Worm (Caenorhabditis elegans): ENCODE data around the gene Y37D8A.3.

Y37D8A.3 gene

DNA sequence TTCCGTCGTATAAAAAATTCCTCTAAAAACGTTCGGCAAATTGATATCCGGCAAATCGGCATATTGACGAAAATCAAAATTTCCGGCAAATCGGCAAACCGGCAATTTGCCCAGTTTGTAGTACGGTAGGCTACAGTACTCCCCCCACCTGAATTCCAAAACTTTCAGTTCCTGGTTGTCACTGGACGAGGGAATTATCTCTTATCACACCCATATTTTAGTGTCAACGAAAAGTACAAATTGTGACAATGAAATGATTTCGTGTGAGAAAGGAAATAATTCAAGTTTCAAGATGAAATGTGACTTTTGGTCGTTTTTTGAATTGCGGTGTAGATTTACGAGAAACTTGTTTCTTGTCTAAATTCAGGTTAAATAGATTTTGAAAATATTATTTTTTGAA is 3.9 kb downstream of the Y37D8A.3 start:
- TF ChIP-seq hlh-17 (GFP tag; optimal IDR thresholded peaks at IDR 0.05; ENCODE audit: borderline replicate concordance) (no peak), egl-13 (tag; optimal IDR thresholded peaks at IDR 0.05) (no peak), nhr-19 (GFP tag; conservative IDR thresholded peaks at IDR 0.05) (0 out of 2 replicates have a peak, but pooled peaks have one; percentile 9), fkh-10 (GFP tag; optimal IDR thresholded peaks at IDR 0.05) (no peak), unc-86 (tag; optimal IDR thresholded peaks at IDR 0.05) (no peak), mep-1 (tag; optimal IDR thresholded peaks at IDR 0.05) (no peak), elt-2 (tag; optimal IDR thresholded peaks at IDR 0.05) (peak; percentile 37), irx-1 (tag; optimal IDR thresholded peaks at IDR 0.05) (no peak), elt-3 (tag; optimal IDR thresholded peaks at IDR 0.05) (peak in 1 of 6 experiments; percentile 21), unc-130 (tag; optimal IDR thresholded peaks at IDR 0.05) (no peak), nhr-20 (tag; optimal IDR thresholded peaks at IDR 0.05) (peak; percentile 8), mdl-1 (tag; optimal IDR thresholded peaks at IDR 0.05) (no peak)

DNA sequence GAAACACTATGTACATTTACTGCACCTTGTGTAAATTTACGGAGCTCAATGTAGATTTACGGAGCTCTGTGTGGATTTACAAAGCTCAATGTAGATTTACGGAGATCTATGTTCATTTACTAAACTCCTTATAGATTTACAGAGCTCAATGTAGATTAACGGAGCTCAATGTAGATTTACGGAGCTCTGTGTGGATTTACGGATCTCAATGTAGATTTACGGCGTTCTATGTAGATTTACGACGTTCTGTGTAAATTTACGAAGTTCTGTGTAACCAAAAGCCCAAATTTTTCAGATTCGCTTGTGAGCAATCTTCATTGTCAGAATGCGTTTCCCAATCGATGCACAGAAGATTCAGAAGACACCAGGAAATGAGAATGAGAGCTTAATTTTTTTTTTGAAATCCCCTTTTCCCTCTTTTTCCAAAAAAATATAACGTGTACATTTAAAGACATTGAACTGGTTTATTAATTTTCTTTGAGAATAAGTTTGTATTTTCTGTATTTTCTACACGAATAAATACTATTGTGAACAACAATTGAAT is 7.6 kb downstream of the Y37D8A.3 start:
- TF ChIP-seq dpl-1 (GFP tag; optimal IDR thresholded peaks at IDR 0.05) (no peak), hlh-4 (tag; optimal IDR thresholded peaks at IDR 0.05) (no peak), grh-1 (GFP tag; IDR thresholded peaks at IDR 0.05) (no peak), sox-4 (tag; optimal IDR thresholded peaks at IDR 0.05) (no peak), nhr-20 (tag; optimal IDR thresholded peaks at IDR 0.05) (peak; percentile 9), lin-35 (GFP tag; optimal IDR thresholded peaks at IDR 0.05) (peak in 1 of 2 experiments; percentile 39), ama-1 (optimal IDR thresholded peaks at IDR 0.05) (peak; percentile 8), efl-1 (optimal IDR thresholded peaks at IDR 0.05) (no peak), efl-1 (GFP tag; optimal IDR thresholded peaks at IDR 0.05 in 1 of 2) (peak in 1 of 2 experiments; percentile 83)

ce11 chrIII:12838299-12838698 is 9.1 kb downstream of the Y37D8A.3 start:
- TF ChIP-seq efl-3 (GFP tag; optimal IDR thresholded peaks at IDR 0.05) (no peak), dpl-1 (GFP tag; optimal IDR thresholded peaks at IDR 0.05) (peak in 1 of 3 experiments; percentile 16), efl-1 (optimal IDR thresholded peaks at IDR 0.05) (no peak), efl-1 (GFP tag; optimal IDR thresholded peaks at IDR 0.05 in 1 of 2) (peak; percentile 55 to 93), irx-1 (tag; optimal IDR thresholded peaks at IDR 0.05) (no peak), hlh-17 (GFP tag; optimal IDR thresholded peaks at IDR 0.05; ENCODE audit: borderline replicate concordance) (no peak)

ce11 chrIII:12838913-12839366 is 9.8 kb downstream of the Y37D8A.3 start, which contains the start of gene Y37D8A.4:
TSS of gene Y37D8A.4 (minus strand) at chrIII:12838963.
- TF ChIP-seq zip-4 (GFP tag; optimal IDR thresholded peaks at IDR 0.05), result no peak
- no peak for TF ChIP-seq nhr-84 (tag; optimal IDR thresholded peaks at IDR 0.05)
- no peak for TF ChIP-seq mep-1 (tag; optimal IDR thresholded peaks at IDR 0.05)
- no peak for TF ChIP-seq ceh-63 (GFP tag; optimal IDR thresholded peaks at IDR 0.05)
- peak in 1 of 6 experiments; percentile 41 for TF ChIP-seq elt-3 (tag; optimal IDR thresholded peaks at IDR 0.05)
- no peak for TF ChIP-seq nhr-28 (tag; optimal IDR thresholded peaks at IDR 0.05)
- TF ChIP-seq snpc-4 (tag; optimal IDR thresholded peaks at IDR 0.05), result no peak
- peak; percentile 13 for TF ChIP-seq vab-15 (tag; optimal IDR thresholded peaks at IDR 0.05)
- no peak for TF ChIP-seq ets-5 (GFP tag; IDR thresholded peaks at IDR 0.05)
- peak in 1 of 2 experiments; percentile 81 for TF ChIP-seq mdl-1 (tag; optimal IDR thresholded peaks at IDR 0.05)
- TF ChIP-seq ceh-8 (GFP tag; optimal IDR thresholded peaks at IDR 0.05), result no peak
- peak; percentile 38 for TF ChIP-seq nhr-71 (tag; optimal IDR thresholded peaks at IDR 0.05)
- no peak for TF ChIP-seq rnt-1 (tag; optimal IDR thresholded peaks at IDR 0.05)
- no peak for TF ChIP-seq nhr-76 (tag; optimal IDR thresholded peaks at IDR 0.05)
- TF ChIP-seq lsy-2 (tag; optimal IDR thresholded peaks at IDR 0.05), result peak; percentile 12 to 13
- TF ChIP-seq C16A3.4 (tag; optimal IDR thresholded peaks at IDR 0.05), result no peak
- no peak for TF ChIP-seq fkh-10 (GFP tag; optimal IDR thresholded peaks at IDR 0.05)
- TF ChIP-seq blmp-1 (tag; optimal IDR thresholded peaks at IDR 0.05), result peak; percentile 58
- no peak for TF ChIP-seq hpl-2 (GFP tag; optimal IDR thresholded peaks at IDR 0.05)
- no peak for TF ChIP-seq alr-1 (tag; optimal IDR thresholded peaks at IDR 0.05; ENCODE audit: borderline replicate concordance)
- TF ChIP-seq egl-13 (tag; optimal IDR thresholded peaks at IDR 0.05), result no peak
- TF ChIP-seq nhr-90 (tag; optimal IDR thresholded peaks at IDR 0.05; ENCODE audit: poor library complexity), result no peak
- no peak for TF ChIP-seq dsc-1 (tag; optimal IDR thresholded peaks at IDR 0.05)
- TF ChIP-seq efl-1 (optimal IDR thresholded peaks at IDR 0.05), result no peak
- no peak for TF ChIP-seq efl-1 (GFP tag; optimal IDR thresholded peaks at IDR 0.05 in 1 of 2)
- TF ChIP-seq fos-1 (tag; optimal IDR thresholded peaks at IDR 0.05), result no peak
- TF ChIP-seq unc-98 (GFP tag; IDR thresholded peaks at IDR 0.05), result no peak
- TF ChIP-seq nhr-19 (GFP tag; conservative IDR thresholded peaks at IDR 0.05), result peak; percentile 50
- no peak for TF ChIP-seq tlp-1 (tag; optimal IDR thresholded peaks at IDR 0.05)
- TF ChIP-seq lin-14 (GFP tag; optimal IDR thresholded peaks at IDR 0.05), result peak; percentile 85
- TF ChIP-seq hlh-17 (GFP tag; optimal IDR thresholded peaks at IDR 0.05; ENCODE audit: borderline replicate concordance), result no peak
- TF ChIP-seq lin-13 (GFP tag; optimal IDR thresholded peaks at IDR 0.05), result peak; percentile 4

All from whole organism, L1 larva.